Fruit fly (Drosophila melanogaster) whole organism, embryonic: ENCODE results near the gene AsnRS.
A peak's percentile ranks its signal among the peaks of the same experiment; 100 is the strongest.

Experiments used
- Bteb2 ChIP-seq: fragments of 200-800 bp; sonication (Bioruptor generic); optimal IDR thresholded peaks from 2 replicates; lab custom pipeline; 2016; ENCODE audit warnings: missing biosample characterization, missing genetic modification characterization
- CG12155 ChIP-seq: fragments of 200-800 bp; sonication (Bioruptor generic); optimal IDR thresholded peaks from 3 replicates; lab custom pipeline; 2016; ENCODE audit warnings: missing biosample characterization, missing genetic modification characterization
- CG12219 ChIP-seq: fragments of 200-800 bp; sonication (Bioruptor generic); optimal IDR thresholded peaks from 3 replicates; lab custom pipeline; 2018; ENCODE audit warnings: missing biosample characterization, mild to moderate bottlenecking, missing genetic modification characterization
- CG15073 ChIP-seq: fragments of 200-800 bp; sonication (Bioruptor generic); optimal IDR thresholded peaks from 2 replicates; lab custom pipeline; 2016; ENCODE audit warnings: missing biosample characterization, missing genetic modification characterization
- CG1529 ChIP-seq: fragments of 200-800 bp; sonication (Bioruptor generic); optimal IDR thresholded peaks from 3 replicates; lab custom pipeline; 2018; ENCODE audit warnings: missing biosample characterization, missing genetic modification characterization
- CG15479 ChIP-seq: fragments of 200-800 bp; sonication (Bioruptor generic); optimal IDR thresholded peaks from 3 replicates; lab custom pipeline; 2019; ENCODE audit warnings: missing biosample characterization, mild to moderate bottlenecking, missing genetic modification characterization, moderate library complexity
- CG17829 ChIP-seq: fragments of 200-800 bp; optimal IDR thresholded peaks from 2 replicates; lab custom pipeline; 2019; ENCODE audit warnings: missing biosample characterization, mild to moderate bottlenecking, missing genetic modification characterization, moderate library complexity
- CG18262 ChIP-seq: fragments of 200-800 bp; optimal IDR thresholded peaks from 3 replicates; lab custom pipeline; 2019; ENCODE audit warnings: missing biosample characterization, mild to moderate bottlenecking, missing genetic modification characterization, moderate library complexity
- CG18764 ChIP-seq: fragments of 200-800 bp; sonication (Bioruptor generic); optimal IDR thresholded peaks from 3 replicates; lab custom pipeline; 2016; ENCODE audit warnings: missing biosample characterization, missing genetic modification characterization
- CG31441 ChIP-seq: fragments of 200-800 bp; sonication (Bioruptor generic); IDR thresholded peaks from 2 replicates; pipeline ENCODE4 v1.3.6; 2022; ENCODE audit warnings: missing biosample characterization, missing genetic modification characterization
- CG34422 ChIP-seq: fragments of 200-800 bp; sonication (Bioruptor generic); IDR thresholded peaks from 3 replicates; pipeline ENCODE4 v1.3.6; 2022; ENCODE audit warnings: missing biosample characterization, missing genetic modification characterization
- CG3838 ChIP-seq: fragments of 200-800 bp; sonication (Bioruptor generic); optimal IDR thresholded peaks from 3 replicates; lab custom pipeline; 2016; ENCODE audit warnings: missing biosample characterization, missing genetic modification characterization
- CG3847 ChIP-seq: fragments of 200-800 bp; sonication (Bioruptor generic); IDR thresholded peaks from 2 replicates; pipeline ENCODE4 v1.3.6; 2022; ENCODE audit warnings: missing biosample characterization, missing genetic modification characterization
- CG3995 ChIP-seq: fragments of 200-800 bp; sonication (Bioruptor generic); optimal IDR thresholded peaks from 3 replicates; lab custom pipeline; 2016; ENCODE audit warnings: missing biosample characterization, missing genetic modification characterization
- CG4730 ChIP-seq: fragments of 200-800 bp; sonication (Bioruptor generic); IDR thresholded peaks from 2 replicates; pipeline ENCODE4 v1.3.6; 2022; ENCODE audit warnings: missing biosample characterization, missing genetic modification characterization
- CG6854 ChIP-seq: fragments of 200-800 bp; sonication (Bioruptor generic); optimal IDR thresholded peaks from 3 replicates; lab custom pipeline; 2017; ENCODE audit warnings: missing biosample characterization, mild to moderate bottlenecking, missing genetic modification characterization
- CG7357 ChIP-seq: fragments of 200-800 bp; sonication (Bioruptor generic); IDR thresholded peaks from 3 replicates; pipeline ENCODE4 v1.3.6; 2022; ENCODE audit warnings: missing biosample characterization, missing genetic modification characterization
- CG9437 ChIP-seq: fragments of 200-800 bp; sonication (Bioruptor generic); optimal IDR thresholded peaks from 2 replicates; lab custom pipeline; 2018; ENCODE audit warnings: missing biosample characterization, mild to moderate bottlenecking, missing genetic modification characterization
- CG9876 ChIP-seq: fragments of 200-800 bp; sonication (Bioruptor generic); optimal IDR thresholded peaks from 2 replicates; lab custom pipeline; 2016; ENCODE audit warnings: missing biosample characterization, missing genetic modification characterization
- CG9932 ChIP-seq: fragments of 200-800 bp; sonication (Bioruptor generic); IDR thresholded peaks from 2 replicates; pipeline ENCODE4 v1.3.6; 2022; ENCODE audit warnings: missing biosample characterization, missing genetic modification characterization
- E2f2 ChIP-seq: fragments of 200-800 bp; sonication (Bioruptor generic); IDR thresholded peaks from 2 replicates; pipeline ENCODE4 v1.3.6; 2022; ENCODE audit warnings: missing biosample characterization, missing genetic modification characterization
- Hsf ChIP-seq: fragments of 200-800 bp; sonication (Bioruptor generic); optimal IDR thresholded peaks from 3 replicates; lab custom pipeline; 2016; ENCODE audit warnings: missing biosample characterization, missing genetic modification characterization
- NC2α ChIP-seq: fragments of 200-800 bp; sonication (Bioruptor generic); optimal IDR thresholded peaks from 2 replicates; lab custom pipeline; 2016; ENCODE audit warnings: missing biosample characterization, missing genetic modification characterization
- NK7.1 ChIP-seq: fragments of 200-800 bp; sonication (Bioruptor generic); optimal IDR thresholded peaks from 3 replicates; lab custom pipeline; 2016; ENCODE audit warnings: missing biosample characterization, missing genetic modification characterization
- Taf1 ChIP-seq: fragments of 200-800 bp; sonication (Bioruptor generic); IDR thresholded peaks from 2 replicates; pipeline ENCODE4 v1.3.6; 2022; ENCODE audit warnings: missing biosample characterization, missing genetic modification characterization
- abd-A ChIP-seq: fragments of 200-800 bp; sonication (Bioruptor generic); optimal IDR thresholded peaks from 3 replicates; lab custom pipeline; 2019; ENCODE audit warnings: missing biosample characterization, mild to moderate bottlenecking, missing genetic modification characterization, moderate library complexity
- ash1 ChIP-seq: fragments of 200-800 bp; sonication (Bioruptor generic); optimal IDR thresholded peaks from 2 replicates; lab custom pipeline; 2018; ENCODE audit warnings: missing biosample characterization, mild to moderate bottlenecking, missing genetic modification characterization
- ato ChIP-seq: fragments of 200-800 bp; sonication (Bioruptor generic); IDR thresholded peaks from 2 replicates; pipeline ENCODE4 v1.3.6; 2022; ENCODE audit warnings: missing biosample characterization, missing genetic modification characterization; ENCODE audit not compliant: partially characterized antibody
- dm ChIP-seq: fragments of 200-800 bp; sonication (Bioruptor generic); optimal IDR thresholded peaks from 3 replicates; lab custom pipeline; 2016; ENCODE audit warnings: missing biosample characterization, missing genetic modification characterization
- dysf ChIP-seq: fragments of 200-800 bp; sonication (Bioruptor generic); IDR thresholded peaks from 3 replicates; pipeline ENCODE4 v1.3.6; 2022; ENCODE audit warnings: missing biosample characterization, missing genetic modification characterization
- gce ChIP-seq: fragments of 200-800 bp; sonication (Bioruptor generic); IDR thresholded peaks from 3 replicates; pipeline ENCODE4 v1.3.6; 2022; ENCODE audit warnings: missing biosample characterization, missing genetic modification characterization
- grau ChIP-seq: fragments of 200-800 bp; optimal IDR thresholded peaks from 3 replicates; lab custom pipeline; 2019; ENCODE audit warnings: missing biosample characterization, mild to moderate bottlenecking, missing genetic modification characterization, moderate library complexity
- insv ChIP-seq, 2 experiments: fragments of 200-800 bp; sonication (Bioruptor generic); optimal IDR thresholded peaks; 3 replicates each; lab custom pipeline; 2016 to 2018; ENCODE audit warnings: missing biosample characterization in 2 of 2, missing genetic modification characterization in 2 of 2
- knrl ChIP-seq: fragments of 200-800 bp; sonication (Bioruptor generic); IDR thresholded peaks from 3 replicates; pipeline ENCODE4 v1.3.6; 2022; ENCODE audit warnings: missing biosample characterization, missing genetic modification characterization; ENCODE audit not compliant: partially characterized antibody
- lola ChIP-seq, 3 experiments: fragments of >200 bp in 2 of 3; fragments of 200-800 bp in 1 of 3; sonication (Bioruptor generic) in 1 of 3; optimal IDR thresholded peaks; 2 replicates each; lab custom pipeline; 2017 to 2019; ENCODE audit warnings: missing biosample characterization in 3 of 3, missing genetic modification characterization in 3 of 3, mild to moderate bottlenecking in 1 of 3, moderate library complexity in 1 of 3
- mirr ChIP-seq: fragments of 200-800 bp; sonication (Bioruptor generic); optimal IDR thresholded peaks from 3 replicates; lab custom pipeline; 2018; ENCODE audit warnings: missing biosample characterization, mild to moderate bottlenecking, missing genetic modification characterization
- mld ChIP-seq: fragments of 200-800 bp; sonication (Bioruptor generic); IDR thresholded peaks from 3 replicates; pipeline ENCODE4 v1.3.6; 2022; ENCODE audit warnings: missing biosample characterization, missing genetic modification characterization; ENCODE audit not compliant: partially characterized antibody
- oc ChIP-seq: fragments of 200-800 bp; sonication (Bioruptor generic); optimal IDR thresholded peaks from 2 replicates; lab custom pipeline; 2018; ENCODE audit warnings: missing biosample characterization, mild to moderate bottlenecking, missing genetic modification characterization, moderate library complexity
- org-1 ChIP-seq: fragments of 200-800 bp; sonication (Bioruptor generic); optimal IDR thresholded peaks from 2 replicates; lab custom pipeline; 2017; ENCODE audit warnings: missing biosample characterization, missing genetic modification characterization
- rib ChIP-seq: fragments of 200-800 bp; sonication (Bioruptor generic); IDR thresholded peaks from 2 replicates; pipeline ENCODE4 v1.3.6; 2022; ENCODE audit warnings: missing biosample characterization, missing genetic modification characterization
- ro ChIP-seq: fragments of 200-800 bp; sonication (Bioruptor generic); IDR thresholded peaks from 2 replicates; pipeline ENCODE4 v1.3.6; 2022; ENCODE audit warnings: missing biosample characterization, missing genetic modification characterization
- run ChIP-seq: fragments of 200-800 bp; sonication (Bioruptor generic); optimal IDR thresholded peaks from 3 replicates; lab custom pipeline; 2018; ENCODE audit warnings: missing biosample characterization, mild to moderate bottlenecking, missing genetic modification characterization
- sc ChIP-seq, 3 experiments: fragments of >200 bp in 2 of 3; fragments of 200-800 bp in 1 of 3; sonication (Bioruptor generic) in 1 of 3; optimal IDR thresholded peaks; 2 replicates in 2 of 3; 3 replicates in 1 of 3; lab custom pipeline; 2017; ENCODE audit warnings: mild to moderate bottlenecking in 1 of 3, missing biosample characterization in 1 of 3, missing genetic modification characterization in 1 of 3, missing genetic modification reagents in 1 of 3
- so ChIP-seq: fragments of 200-800 bp; sonication (Bioruptor generic); IDR thresholded peaks from 3 replicates; pipeline ENCODE4 v1.3.6; 2022; ENCODE audit warnings: missing biosample characterization, missing genetic modification characterization
- sob ChIP-seq: fragments of 200-800 bp; sonication (Bioruptor generic); IDR thresholded peaks from 2 replicates; pipeline ENCODE4 v1.3.6; 2022; ENCODE audit warnings: missing biosample characterization, missing genetic modification characterization
- vvl ChIP-seq: fragments of 200-800 bp; sonication (Bioruptor generic); IDR thresholded peaks from 2 replicates; pipeline ENCODE4 v1.3.6; 2022; ENCODE audit warnings: missing biosample characterization, missing genetic modification characterization

Gene AsnRS

dm6 chr2L:19159552-19160406, 28.0 kb upstream of the AsnRS start (continued):
- TF ChIP-seq sc (optimal IDR thresholded peaks at IDR 0.05; lab: Kevin White, UChicago) (no peak), sc (GFP tag; optimal IDR thresholded peaks at IDR 0.05; lab: Kevin White, UChicago) (peak; percentile 1), abd-A (tag; lab: Kevin White, UChicago) (peak; percentile 54), CG6854 (GFP tag; lab: Kevin White, UChicago) (peak; percentile 8), CG3838 (GFP tag; lab: Kevin White, UChicago) (no peak), sob (GFP tag; lab: Robert Waterston, UW) (0 out of 2 replicates have a peak, but pooled peaks have one; percentile 2), ro (0 out of 2 replicates have a peak, but pooled peaks have one; percentile 5), CG9932 (GFP tag; lab: Robert Waterston, UW) (0 out of 2 replicates have a peak, but pooled peaks have one; percentile 37), CG9437 (GFP tag; lab: Kevin White, UChicago) (peak; percentile 6), CG17829 (no peak), oc (no peak), mld (no peak), NC2α (GFP tag; lab: Kevin White, UChicago) (peak; percentile 4), E2f2 (GFP tag; lab: Robert Waterston, UW) (no peak), mirr (GFP tag; lab: Kevin White, UChicago) (peak; percentile 51), grau (peak; percentile 26), rib (GFP tag; lab: Robert Waterston, UW) (0 out of 2 replicates have a peak, but pooled peaks have one; percentile 29), CG15073 (GFP tag; lab: Kevin White, UChicago) (peak; percentile 94), CG1529 (GFP tag; lab: Kevin White, UChicago) (no peak), CG3847 (0 out of 2 replicates have a peak, but pooled peaks have one; percentile 28)

dm6 chr2L:19158679-19159551, 27.2 kb upstream of the AsnRS start:
- peak; percentile 54; the same call in 2 of the 3 replicates for TF ChIP-seq dysf (GFP tag; lab: Robert Waterston, UW)
- peak; percentile 37 for TF ChIP-seq Hsf (GFP tag; lab: Kevin White, UChicago)
- TF ChIP-seq gce (GFP tag; lab: Robert Waterston, UW): no peak
- TF ChIP-seq CG9876 (GFP tag; lab: Kevin White, UChicago): no peak
- peak; percentile 55 for TF ChIP-seq CG3838 (GFP tag; lab: Kevin White, UChicago)
- TF ChIP-seq run (tag; lab: Kevin White, UChicago): no peak
- TF ChIP-seq Taf1: no peak
- no peak for TF ChIP-seq CG18764 (GFP tag; lab: Kevin White, UChicago)
- TF ChIP-seq CG31441 (GFP tag; lab: Robert Waterston, UW): peak; percentile 53; the same call in 1 of the 2 replicates
- no peak for TF ChIP-seq CG4730 (GFP tag; lab: Robert Waterston, UW)
- no peak for TF ChIP-seq dm (GFP tag; lab: Kevin White, UChicago)
- no peak for TF ChIP-seq ato
- peak; percentile 49 for TF ChIP-seq CG18262 (tag; lab: Kevin White, UChicago)
- TF ChIP-seq CG12219 (GFP tag; lab: Kevin White, UChicago): no peak
- TF ChIP-seq CG34422: no peak
- 0 out of 2 replicates have a peak, but pooled peaks have one; percentile 35 for TF ChIP-seq vvl
- TF ChIP-seq knrl (GFP tag; lab: Robert Waterston, UW): peak; percentile 9; the same call in 1 of the 3 replicates
- no peak for TF ChIP-seq Bteb2 (GFP tag; lab: Kevin White, UChicago)
- no peak for TF ChIP-seq NK7.1
- TF ChIP-seq insv (GFP tag; optimal IDR thresholded peaks at IDR 0.05; lab: Kevin White, UChicago): no peak
- peak; percentile 23 for TF ChIP-seq org-1 (GFP tag; lab: Kevin White, UChicago)
- TF ChIP-seq CG12155 (GFP tag; lab: Kevin White, UChicago): peak; percentile 17
- peak; percentile 29 for TF ChIP-seq CG3995 (GFP tag; lab: Kevin White, UChicago)
- TF ChIP-seq lola (GFP tag; optimal IDR thresholded peaks at IDR 0.05; lab: Kevin White, UChicago): peak in 1 of 3 experiments; percentile 27
- TF ChIP-seq so: 0 out of 3 replicates have a peak, but pooled peaks have one; percentile 53
- peak; percentile 34; the same call in 1 of the 3 replicates for TF ChIP-seq CG7357
- peak; percentile 71 for TF ChIP-seq CG15479
- TF ChIP-seq ash1 (GFP tag; lab: Kevin White, UChicago): no peak
